Worm (Caenorhabditis elegans): ENCODE measurements around the gene T27D12.1.

T27D12.1 gene

ce11 chrII:11880456-11881353 is 38.3 kb downstream of the T27D12.1 start (continued):
- no peak for TF ChIP-seq unc-62 (GFP tag; optimal IDR thresholded peaks at IDR 0.05)
- no peak for TF ChIP-seq lir-1 (GFP tag; conservative IDR thresholded peaks at IDR 0.05)
- peak; percentile 21 for TF ChIP-seq repo-1 (tag; optimal IDR thresholded peaks at IDR 0.05)
- TF ChIP-seq lin-35 (GFP tag; optimal IDR thresholded peaks at IDR 0.05) = peak in 1 of 3 experiments; percentile 58
- TF ChIP-seq F37B4.10 (GFP tag; IDR thresholded peaks at IDR 0.05) = no peak
- no peak for TF ChIP-seq tbx-9 (tag; optimal IDR thresholded peaks at IDR 0.05; ENCODE audit: borderline replicate concordance)
- TF ChIP-seq sea-2 (GFP tag; IDR thresholded peaks at IDR 0.05) = no peak
- TF ChIP-seq ets-4 (GFP tag; optimal IDR thresholded peaks at IDR 0.05) = no peak
- TF ChIP-seq D2030.7 (GFP tag; IDR thresholded peaks at IDR 0.05) = peak; percentile 62
- no peak for TF ChIP-seq snpc-1.1 (tag; optimal IDR thresholded peaks at IDR 0.05; ENCODE audit: insufficient read depth)
- peak; percentile 55 for TF ChIP-seq dpff-1 (tag; optimal IDR thresholded peaks at IDR 0.05)
- no peak for TF ChIP-seq bed-2 (GFP tag; IDR thresholded peaks at IDR 0.05)
- peak; percentile 11 for TF ChIP-seq ceh-79 (tag; optimal IDR thresholded peaks at IDR 0.05)
- no peak for TF ChIP-seq ZK185.1 (tag; optimal IDR thresholded peaks at IDR 0.05; ENCODE audit: poor library complexity, severe bottlenecking)
- TF ChIP-seq pha-4 (tag; optimal IDR thresholded peaks at IDR 0.05) = no peak
- peak; percentile 90 for TF ChIP-seq B0336.3 (GFP tag; IDR thresholded peaks at IDR 0.05)
- TF ChIP-seq F49E8.2 (tag; optimal IDR thresholded peaks at IDR 0.05; ENCODE audit: insufficient read depth) = peak; percentile 81
- no peak for TF ChIP-seq cebp-1 (GFP tag; IDR thresholded peaks at IDR 0.05)
- TF ChIP-seq cebp-1 (tag; optimal IDR thresholded peaks at IDR 0.05) = peak; percentile 64
- TF ChIP-seq ekl-4 (GFP tag; IDR thresholded peaks at IDR 0.05) = peak; percentile 67
- TF ChIP-seq mcd-1 (GFP tag; IDR thresholded peaks at IDR 0.05) = peak; percentile 21; the same call in 1 of the 2 replicates
- TF ChIP-seq somi-1 (GFP tag; optimal IDR thresholded peaks at IDR 0.05) = no peak
- TF ChIP-seq F39B2.1 (GFP tag; IDR thresholded peaks at IDR 0.05) = 0 out of 2 replicates have a peak, but pooled peaks have one; percentile 32
- peak; percentile 34 for TF ChIP-seq mxl-1 (tag; optimal IDR thresholded peaks at IDR 0.05)
- TF ChIP-seq madf-3 (GFP tag; IDR thresholded peaks at IDR 0.05) = peak; percentile 77; the same call in 1 of the 2 replicates
- TF ChIP-seq zim-3 (tag; optimal IDR thresholded peaks at IDR 0.05) = no peak
- TF ChIP-seq egrh-3 (GFP tag; IDR thresholded peaks at IDR 0.05) = no peak
- no peak for TF ChIP-seq hlh-26 (GFP tag; conservative IDR thresholded peaks at IDR 0.05)
- TF ChIP-seq ztf-18 (tag; optimal IDR thresholded peaks at IDR 0.05) = no peak
- no peak for TF ChIP-seq ccch-3 (GFP tag; optimal IDR thresholded peaks at IDR 0.05)

DNA sequence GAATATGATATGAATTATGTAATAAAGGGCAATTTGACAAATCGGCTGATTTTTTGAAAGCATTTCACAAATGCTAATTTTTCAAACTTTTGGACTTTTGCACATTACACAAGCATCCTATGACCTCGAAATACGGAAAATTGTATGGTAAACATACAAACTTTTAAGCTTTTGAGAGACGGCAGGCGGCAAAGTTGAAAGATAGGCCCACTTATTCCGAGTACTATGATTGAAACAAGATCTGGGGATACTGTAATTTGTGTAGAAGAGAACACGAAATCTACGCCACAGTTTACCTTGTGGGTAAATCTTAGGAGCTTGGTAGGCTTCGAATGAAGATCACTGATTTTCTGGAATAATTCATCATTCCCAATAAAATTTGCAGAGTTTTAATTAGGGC is 41.2 kb downstream of the T27D12.1 start, which contains the start of gene ZK930.6:
TSS of gene ZK930.6 (plus strand) at position 301 of the 400 bp plus-strand sequence.
- no peak for TF ChIP-seq rcor-1 (GFP tag; IDR thresholded peaks at IDR 0.05)
- no peak for TF ChIP-seq lsl-1 (GFP tag; optimal IDR thresholded peaks at IDR 0.05)
- no peak for TF ChIP-seq mes-4 (tag; optimal IDR thresholded peaks at IDR 0.05)
- TF ChIP-seq efl-1 (GFP tag; optimal IDR thresholded peaks at IDR 0.05) = no peak
- TF ChIP-seq mel-28 (tag; optimal IDR thresholded peaks at IDR 0.05; ENCODE audit: borderline replicate concordance) = no peak
- TF ChIP-seq dox-1 (GFP tag; IDR thresholded peaks at IDR 0.05) = no peak
- TF ChIP-seq him-1 (tag; optimal IDR thresholded peaks at IDR 0.05) = no peak
- TF ChIP-seq aptf-3 (GFP tag; IDR thresholded peaks at IDR 0.05) = no peak
- TF ChIP-seq F23B12.7 (tag; optimal IDR thresholded peaks at IDR 0.05; ENCODE audit: insufficient read depth) = no peak
- TF ChIP-seq T26A5.8 (tag; optimal IDR thresholded peaks at IDR 0.05) = no peak
- no peak for TF ChIP-seq nhr-90 (tag; optimal IDR thresholded peaks at IDR 0.05)
